Fruit fly (Drosophila melanogaster) whole organism, prepupa: ENCODE results near the gene Cpr65Ay.

Source experiments
- Blimp-1 ChIP-seq: fragments of 200-800 bp; sonication (Bioruptor generic); optimal IDR thresholded peaks from 3 replicates; lab custom pipeline; 2017; ENCODE audit warnings: missing biosample characterization, missing genetic modification characterization, mild to moderate bottlenecking, moderate library complexity, missing genetic modification reagents
- CG10631 ChIP-seq: fragments of 200-800 bp; sonication (Bioruptor generic); optimal IDR thresholded peaks from 2 replicates; lab custom pipeline; 2016; ENCODE audit warnings: missing biosample characterization, missing genetic modification characterization

DNA sequence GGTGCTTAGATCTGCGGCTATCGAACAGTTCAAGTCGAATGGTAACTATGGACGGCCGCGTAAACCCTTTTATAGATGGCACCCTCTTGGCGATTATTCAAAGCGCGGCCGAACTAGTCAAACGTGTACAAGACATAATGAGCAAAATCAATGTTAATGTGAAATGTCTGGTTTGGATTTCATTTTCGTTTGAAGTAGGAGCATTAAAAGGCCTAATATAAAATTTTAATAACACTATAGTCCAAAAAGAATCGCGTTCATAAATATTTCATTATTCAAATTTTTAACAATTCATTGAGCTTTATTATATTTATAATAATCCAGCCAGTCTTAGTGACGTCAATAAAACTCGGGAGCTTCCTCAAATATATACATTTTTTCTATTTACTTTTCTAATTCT, 27.5 kb downstream of the Cpr65Ay start, which contains the start of gene Lcp65Ag3:
- TF ChIP-seq Blimp-1 (GFP tag; lab: Kevin White, UChicago) (no peak), CG10631 (GFP tag; lab: Kevin White, UChicago) (no peak)
